Fruit fly (Drosophila melanogaster) whole organism, wandering third instar larva: Measurements from ENCODE around the gene Z600.
A peak's percentile ranks its signal among the peaks of the same experiment; 100 is the strongest.

ENCODE experiments used
- CG32264 ChIP-seq: fragments of 200-800 bp; sonication (Bioruptor generic); optimal IDR thresholded peaks from 2 replicates; lab custom pipeline; 2016; ENCODE audit warnings: missing biosample characterization, missing genetic modification characterization
- CG9705 ChIP-seq: fragments of 200-800 bp; sonication (Bioruptor generic); optimal IDR thresholded peaks from 2 replicates; lab custom pipeline; 2018; ENCODE audit warnings: missing biosample characterization, mild to moderate bottlenecking, missing genetic modification characterization
- CrebA ChIP-seq: fragments of 200-800 bp; sonication (Bioruptor generic); optimal IDR thresholded peaks from 2 replicates; lab custom pipeline; 2016; ENCODE audit warnings: missing biosample characterization, mild to moderate bottlenecking, missing genetic modification characterization, borderline replicate concordance
- Dfd ChIP-seq: fragments of >200 bp; optimal IDR thresholded peaks from 2 replicates; lab custom pipeline; 2017; ENCODE audit warnings: missing biosample characterization, missing genetic modification characterization
- Dif ChIP-seq: fragments of 200-275, 200-300 bp; sonication (Bioruptor generic); optimal IDR thresholded peaks from 2 replicates; lab custom pipeline; 2018; ENCODE audit warnings: missing biosample characterization, missing genetic modification characterization; ENCODE audit not compliant: partially characterized antibody
- GATAd ChIP-seq: sonication (Bioruptor generic); optimal IDR thresholded peaks from 2 replicates; lab custom pipeline; 2016; ENCODE audit warnings: missing biosample characterization, missing genetic modification characterization
- HLH106 ChIP-seq: fragments of 200-800 bp; optimal IDR thresholded peaks from 3 replicates; lab custom pipeline; 2019; ENCODE audit warnings: missing biosample characterization, mild to moderate bottlenecking, missing genetic modification characterization, moderate library complexity
- Hnf4 ChIP-seq: fragments of 200-800 bp; sonication (Bioruptor generic); optimal IDR thresholded peaks from 2 replicates; lab custom pipeline; 2016; ENCODE audit warnings: missing biosample characterization, mild to moderate bottlenecking, missing genetic modification characterization
- Hr78 ChIP-seq: fragments of >200 bp; optimal IDR thresholded peaks from 2 replicates; lab custom pipeline; 2017; ENCODE audit warnings: missing biosample characterization, missing genetic modification characterization
- Hr83 ChIP-seq: fragments of 200-300 bp; sonication (Bioruptor generic); optimal IDR thresholded peaks from 2 replicates; lab custom pipeline; 2016; ENCODE audit warnings: missing biosample characterization, mild to moderate bottlenecking, missing genetic modification characterization, moderate library complexity; ENCODE audit not compliant: poor library complexity, severe bottlenecking
- Jra ChIP-seq: sonication (Bioruptor generic); optimal IDR thresholded peaks from 2 replicates; lab custom pipeline; 2016; ENCODE audit warnings: missing biosample characterization, missing genetic modification characterization
- Mio ChIP-seq: sonication (Bioruptor generic); optimal IDR thresholded peaks from 2 replicates; lab custom pipeline; 2016; ENCODE audit warnings: missing biosample characterization, missing genetic modification characterization
- Myc ChIP-seq: fragments of >200 bp; optimal IDR thresholded peaks from 2 replicates; lab custom pipeline; 2017
- N ChIP-seq: fragments of >200 bp; optimal IDR thresholded peaks from 2 replicates; lab custom pipeline; 2018; ENCODE audit warnings: missing biosample characterization, missing external identifiers, missing genetic modification characterization
- OdsH ChIP-seq: fragments of 200-800 bp; sonication (Bioruptor generic); optimal IDR thresholded peaks from 2 replicates; lab custom pipeline; 2016; ENCODE audit warnings: missing biosample characterization, mild to moderate bottlenecking, missing genetic modification characterization
- Rel ChIP-seq, 2 experiments: fragments of 200-800 bp; sonication (Bioruptor generic) in 1 of 2; optimal IDR thresholded peaks; 2 replicates in 1 of 2; 3 replicates in 1 of 2; lab custom pipeline; 2016 to 2019; ENCODE audit warnings: mild to moderate bottlenecking in 2 of 2, missing biosample characterization in 2 of 2, missing genetic modification characterization in 2 of 2, moderate library complexity in 1 of 2
- Sp1 ChIP-seq: fragments of 200-800 bp; sonication (Bioruptor generic); optimal IDR thresholded peaks from 3 replicates; lab custom pipeline; 2019; ENCODE audit warnings: missing biosample characterization, mild to moderate bottlenecking, missing genetic modification characterization, moderate library complexity
- Vsx2 ChIP-seq: fragments of 200-300, 225-300 bp; sonication (Bioruptor generic); optimal IDR thresholded peaks from 2 replicates; lab custom pipeline; 2018; ENCODE audit warnings: missing biosample characterization, missing genetic modification characterization; ENCODE audit not compliant: partially characterized antibody
- br ChIP-seq: fragments of 200-800 bp; sonication (Bioruptor generic); optimal IDR thresholded peaks from 2 replicates; lab custom pipeline; 2016; ENCODE audit warnings: missing biosample characterization, missing genetic modification characterization
- brk ChIP-seq: fragments of 200-800 bp; sonication (Bioruptor generic); optimal IDR thresholded peaks from 2 replicates; lab custom pipeline; 2016; ENCODE audit warnings: missing biosample characterization, mild to moderate bottlenecking, missing genetic modification characterization
- dl ChIP-seq, 2 experiments: fragments of 175-275, 200-275 bp in 1 of 2; fragments of 200-275 bp in 1 of 2; sonication (Bioruptor generic); optimal IDR thresholded peaks; lab custom pipeline; 2018; ENCODE audit warnings: mild to moderate bottlenecking in 2 of 2, missing biosample characterization in 2 of 2, missing genetic modification characterization in 2 of 2, moderate library complexity in 2 of 2; ENCODE audit not compliant: partially characterized antibody in 2 of 2, insufficient read depth in 1 of 2
- dmrt93B ChIP-seq: fragments of 200-800 bp; sonication (Bioruptor generic); optimal IDR thresholded peaks from 2 replicates; lab custom pipeline; 2018; ENCODE audit warnings: missing biosample characterization, mild to moderate bottlenecking, missing genetic modification characterization
- dsf ChIP-seq: sonication (Bioruptor generic); optimal IDR thresholded peaks from 2 replicates; lab custom pipeline; 2016; ENCODE audit warnings: missing biosample characterization, missing genetic modification characterization, borderline replicate concordance
- ey ChIP-seq: fragments of 200-800 bp; sonication (Bioruptor generic); optimal IDR thresholded peaks from 2 replicates; lab custom pipeline; 2016; ENCODE audit warnings: missing biosample characterization, missing genetic modification characterization
- foxo ChIP-seq, 2 experiments: fragments of 200-800 bp; sonication (Bioruptor generic); optimal IDR thresholded peaks; 2 replicates in 1 of 2; 3 replicates in 1 of 2; lab custom pipeline; 2016 to 2017; ENCODE audit warnings: missing biosample characterization in 2 of 2, missing genetic modification characterization in 2 of 2
- fru ChIP-seq: fragments of 200-800 bp; sonication (Bioruptor generic); optimal IDR thresholded peaks from 3 replicates; lab custom pipeline; 2016; ENCODE audit warnings: missing biosample characterization, mild to moderate bottlenecking, missing genetic modification characterization
- h ChIP-seq: fragments of 200-800 bp; sonication (Bioruptor generic); optimal IDR thresholded peaks from 3 replicates; lab custom pipeline; 2016; ENCODE audit warnings: missing biosample characterization, mild to moderate bottlenecking, missing genetic modification characterization
- jim ChIP-seq: fragments of 175-275, 200-325 bp; sonication (Bioruptor generic); optimal IDR thresholded peaks from 2 replicates; lab custom pipeline; 2016; ENCODE audit warnings: missing biosample characterization, mild to moderate bottlenecking, missing genetic modification characterization
- lola ChIP-seq: fragments of >200 bp; optimal IDR thresholded peaks from 2 replicates; lab custom pipeline; 2017; ENCODE audit warnings: missing biosample characterization, missing genetic modification characterization
- pan ChIP-seq: fragments of >200 bp; optimal IDR thresholded peaks from 2 replicates; lab custom pipeline; 2017
- psq ChIP-seq: fragments of 200-800 bp; sonication (Bioruptor generic); optimal IDR thresholded peaks from 3 replicates; lab custom pipeline; 2017; ENCODE audit warnings: missing biosample characterization, mild to moderate bottlenecking, missing genetic modification characterization, moderate library complexity
- rgr ChIP-seq: fragments of 200-800 bp; sonication (Bioruptor generic); optimal IDR thresholded peaks from 3 replicates; lab custom pipeline; 2016; ENCODE audit warnings: missing biosample characterization, mild to moderate bottlenecking, missing genetic modification characterization
- sage ChIP-seq: fragments of 200-800 bp; sonication (Bioruptor generic); optimal IDR thresholded peaks from 2 replicates; lab custom pipeline; 2016; ENCODE audit warnings: missing biosample characterization, mild to moderate bottlenecking, missing genetic modification characterization
- sv ChIP-seq: fragments of 200-800 bp; sonication (Bioruptor generic); optimal IDR thresholded peaks from 3 replicates; lab custom pipeline; 2016; ENCODE audit warnings: missing biosample characterization, missing genetic modification characterization
- tai ChIP-seq: sonication (Bioruptor generic); optimal IDR thresholded peaks from 2 replicates; lab custom pipeline; 2016; ENCODE audit warnings: missing biosample characterization, missing genetic modification characterization
- usp ChIP-seq: fragments of >200 bp; optimal IDR thresholded peaks from 2 replicates; lab custom pipeline; 2017; ENCODE audit warnings: missing biosample characterization, missing genetic modification characterization
- woc ChIP-seq: sonication (Bioruptor generic); optimal IDR thresholded peaks from 2 replicates; lab custom pipeline; 2016; ENCODE audit warnings: missing biosample characterization, mild to moderate bottlenecking, missing genetic modification characterization

The Z600 gene

DNA sequence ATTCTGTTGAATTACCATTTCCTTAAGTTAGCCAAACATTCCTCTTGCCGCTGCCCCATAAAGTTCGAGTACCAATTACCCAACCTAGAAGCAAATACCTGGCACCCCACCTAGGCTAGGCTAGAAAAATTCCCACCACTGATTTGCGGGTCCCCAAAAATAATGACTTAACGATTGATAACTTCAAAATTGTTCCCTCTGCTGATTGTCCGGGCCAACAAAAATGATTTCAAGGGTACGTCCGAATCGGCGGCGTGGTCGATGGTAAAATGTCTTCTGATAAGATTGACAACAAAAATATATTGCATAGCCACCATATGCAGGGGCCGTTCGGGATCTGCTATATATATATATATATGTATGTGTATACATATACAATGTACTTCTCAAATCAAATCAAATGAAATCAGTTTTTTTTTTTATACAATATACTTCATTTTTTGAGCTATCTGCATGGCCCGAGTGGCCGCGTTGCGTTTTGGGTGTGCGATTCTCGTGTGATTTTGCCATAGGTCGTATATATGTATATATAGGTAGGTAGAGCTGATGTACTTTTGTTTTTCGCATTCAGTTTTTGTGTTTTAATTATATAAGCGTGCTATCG lies 38.4 kb downstream of the Z600 start:
- TF ChIP-seq dl (GFP tag; optimal IDR thresholded peaks at IDR 0.05; lab: Kevin White, UChicago; ENCODE audit: insufficient read depth in 1 of 2, partially characterized antibody in 2 of 2): no peak
- TF ChIP-seq OdsH (GFP tag; lab: Kevin White, UChicago): no peak
- peak; percentile 52 for TF ChIP-seq Rel (GFP tag; optimal IDR thresholded peaks at IDR 0.05; lab: Kevin White, UChicago)
- peak; percentile 95 for TF ChIP-seq Rel (tag; optimal IDR thresholded peaks at IDR 0.05; lab: Kevin White, UChicago)
- no peak for TF ChIP-seq Vsx2
- no peak for TF ChIP-seq foxo (GFP tag; optimal IDR thresholded peaks at IDR 0.05; lab: Kevin White, UChicago)
- peak; percentile 85 for TF ChIP-seq CrebA (GFP tag; lab: Kevin White, UChicago)
- no peak for TF ChIP-seq N (GFP tag; lab: Kevin White, UChicago)
- no peak for TF ChIP-seq jim (GFP tag; lab: Kevin White, UChicago)
- peak; percentile 59 for TF ChIP-seq brk (GFP tag; lab: Kevin White, UChicago)
- TF ChIP-seq br (GFP tag; lab: Kevin White, UChicago): peak; percentile 38
- TF ChIP-seq tai (GFP tag; lab: Kevin White, UChicago): no peak
- no peak for TF ChIP-seq dsf
- TF ChIP-seq GATAd (GFP tag; lab: Kevin White, UChicago): no peak
- TF ChIP-seq, all 38 proteins: peak for 4

DNA sequence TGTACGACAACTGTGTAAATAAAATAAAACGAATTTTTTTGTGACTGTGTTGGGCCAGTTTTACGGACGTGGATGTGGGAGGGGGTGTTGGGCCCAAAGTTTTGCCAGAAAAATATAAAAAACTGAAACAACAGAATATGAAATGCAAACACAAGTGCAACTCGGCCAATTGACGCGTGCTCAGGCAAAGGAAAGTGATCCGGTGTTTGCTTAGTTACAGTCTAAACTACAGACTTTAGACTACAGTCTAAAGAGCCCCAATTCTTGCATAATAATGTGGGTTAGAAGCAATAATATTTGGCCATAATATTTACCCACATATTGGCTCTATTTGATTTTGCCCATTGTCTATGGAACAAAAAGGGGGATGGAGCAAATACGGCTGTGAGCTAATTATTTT lies 40.0 kb downstream of the Z600 start:
- TF ChIP-seq CrebA (GFP tag; lab: Kevin White, UChicago) (no peak), brk (GFP tag; lab: Kevin White, UChicago) (peak; percentile 13), Hr83 (GFP tag; lab: Kevin White, UChicago) (peak; percentile 42), Rel (GFP tag; optimal IDR thresholded peaks at IDR 0.05; lab: Kevin White, UChicago) (no peak), Rel (tag; optimal IDR thresholded peaks at IDR 0.05; lab: Kevin White, UChicago) (no peak), GATAd (GFP tag; lab: Kevin White, UChicago) (no peak), dl (GFP tag; optimal IDR thresholded peaks at IDR 0.05; lab: Kevin White, UChicago; ENCODE audit: insufficient read depth in 1 of 2, partially characterized antibody in 2 of 2) (no peak), CG32264 (GFP tag; lab: Kevin White, UChicago) (no peak), HLH106 (no peak), Dfd (GFP tag; lab: Kevin White, UChicago) (no peak), Jra (GFP tag; lab: Kevin White, UChicago) (no peak), usp (GFP tag; lab: Kevin White, UChicago) (no peak), psq (GFP tag; lab: Kevin White, UChicago) (no peak), dmrt93B (GFP tag; lab: Kevin White, UChicago) (no peak), pan (lab: Kevin White, UChicago) (no peak), Mio (GFP tag; lab: Kevin White, UChicago) (no peak), ey (GFP tag; lab: Kevin White, UChicago) (no peak), Sp1 (peak; percentile 42), foxo (GFP tag; optimal IDR thresholded peaks at IDR 0.05; lab: Kevin White, UChicago) (peak in 1 of 2 experiments; percentile 13), tai (GFP tag; lab: Kevin White, UChicago) (no peak), fru (peak; percentile 13), br (GFP tag; lab: Kevin White, UChicago) (peak; percentile 17), dsf (no peak), sv (no peak), h (peak; percentile 63), OdsH (GFP tag; lab: Kevin White, UChicago) (peak; percentile 40), rgr (GFP tag; lab: Kevin White, UChicago) (peak; percentile 42)
- TF ChIP-seq, all 38 proteins: peak for 9

DNA sequence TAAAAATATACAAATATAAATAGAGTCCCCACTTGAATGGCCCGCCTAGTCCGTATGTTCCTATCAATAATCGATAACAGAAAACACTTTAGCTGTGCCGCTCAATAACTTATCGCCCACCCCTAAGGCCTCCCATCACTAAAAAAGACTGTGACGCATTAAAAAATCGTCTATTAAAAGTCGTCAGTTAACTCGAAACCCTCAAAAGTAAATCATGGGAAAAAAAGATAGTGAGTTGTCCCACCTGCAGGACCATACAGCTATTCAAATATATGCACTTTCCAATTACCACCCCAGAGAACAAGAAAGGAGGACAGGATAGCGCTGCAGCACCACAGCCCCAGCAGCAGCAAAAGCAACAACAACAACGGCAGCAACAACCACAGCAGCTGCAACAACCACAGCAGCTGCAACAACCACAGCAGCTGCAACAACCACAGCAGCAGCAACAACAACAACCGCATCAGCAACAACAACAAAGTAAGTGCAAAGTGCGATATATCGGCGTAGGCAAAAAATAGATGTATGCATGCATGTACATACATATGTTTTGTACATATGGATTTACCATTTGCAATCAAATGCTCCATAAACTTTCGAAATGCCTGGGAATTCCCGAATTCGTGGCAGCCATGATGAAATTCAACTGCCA lies 45.3 kb downstream of the Z600 start, which contains the start of gene AGO2:
Gene AGO2, plus strand, starts transcription at position 121 of the 652 bp plus-strand sequence.
- TF ChIP-seq CrebA (GFP tag; lab: Kevin White, UChicago) (no peak), dsf (no peak), Vsx2 (no peak), HLH106 (peak; percentile 13), fru (peak; percentile 27), Hr78 (GFP tag; lab: Kevin White, UChicago) (no peak), Dfd (GFP tag; lab: Kevin White, UChicago) (peak; percentile 79), rgr (GFP tag; lab: Kevin White, UChicago) (no peak), Dif (GFP tag; lab: Kevin White, UChicago) (no peak), tai (GFP tag; lab: Kevin White, UChicago) (no peak), OdsH (GFP tag; lab: Kevin White, UChicago) (no peak), sage (GFP tag; lab: Kevin White, UChicago) (peak; percentile 35), psq (GFP tag; lab: Kevin White, UChicago) (no peak), usp (GFP tag; lab: Kevin White, UChicago) (no peak), Rel (GFP tag; optimal IDR thresholded peaks at IDR 0.05; lab: Kevin White, UChicago) (no peak), Rel (tag; optimal IDR thresholded peaks at IDR 0.05; lab: Kevin White, UChicago) (peak; percentile 100), jim (GFP tag; lab: Kevin White, UChicago) (no peak), pan (lab: Kevin White, UChicago) (no peak), h (peak; percentile 24), Hr83 (GFP tag; lab: Kevin White, UChicago) (peak; percentile 54), Myc (lab: Kevin White, UChicago) (peak; percentile 36), dmrt93B (GFP tag; lab: Kevin White, UChicago) (no peak), Hnf4 (GFP tag; lab: Kevin White, UChicago) (peak; percentile 65), Jra (GFP tag; lab: Kevin White, UChicago) (peak; percentile 76), woc (GFP tag; lab: Kevin White, UChicago) (no peak), N (GFP tag; lab: Kevin White, UChicago) (no peak), Sp1 (peak; percentile 56), Mio (GFP tag; lab: Kevin White, UChicago) (no peak), br (GFP tag; lab: Kevin White, UChicago) (peak; percentile 45), ey (GFP tag; lab: Kevin White, UChicago) (no peak), CG32264 (GFP tag; lab: Kevin White, UChicago) (no peak), CG9705 (GFP tag; lab: Kevin White, UChicago) (no peak), lola (no peak), sv (no peak)
